Fruit fly (Drosophila melanogaster): ENCODE measurements around the gene Qtzl.

Qtzl gene

dm6 chr2L:11987945-11988344 is 7.6 kb upstream of the Qtzl start, which contains the start of the genes CG6686 and CG34163:
Gene CG6686, minus strand, starts transcription at chr2L:11988039.
Gene CG34163, plus strand, starts transcription at chr2L:11988270.
- TF ChIP-seq CG17359 (tag; optimal IDR thresholded peaks at IDR 0.05), result peak; percentile 35
- TF ChIP-seq CG2199 (GFP tag; IDR thresholded peaks at IDR 0.05), result 0 out of 3 replicates have a peak, but pooled peaks have one; percentile 29
- 0 out of 2 replicates have a peak, but pooled peaks have one; percentile 27 for TF ChIP-seq CG6689 (GFP tag; IDR thresholded peaks at IDR 0.05)
- TF ChIP-seq HLH54F (GFP tag; optimal IDR thresholded peaks at IDR 0.05), result peak; percentile 42
- TF ChIP-seq Nf-YA (GFP tag; IDR thresholded peaks at IDR 0.05), result no peak
- peak in 1 of 2 experiments; percentile 14 for TF ChIP-seq bsh (GFP tag; optimal IDR thresholded peaks at IDR 0.05)
- no peak for TF ChIP-seq CG32772 (GFP tag; IDR thresholded peaks at IDR 0.05)
- peak; percentile 11 for TF ChIP-seq pnt (GFP tag; optimal IDR thresholded peaks at IDR 0.05)
- TF ChIP-seq vfl (GFP tag; optimal IDR thresholded peaks at IDR 0.05), result peak; percentile 41
- TF ChIP-seq CG9727 (GFP tag; optimal IDR thresholded peaks at IDR 0.05), result peak; percentile 33
- peak; percentile 63 for TF ChIP-seq stwl (tag; optimal IDR thresholded peaks at IDR 0.05)
- peak; percentile 17 for TF ChIP-seq CG34376 (GFP tag; optimal IDR thresholded peaks at IDR 0.05)
- peak; percentile 9 for TF ChIP-seq CG9876 (GFP tag; optimal IDR thresholded peaks at IDR 0.05)
- no peak for TF ChIP-seq CG6813 (GFP tag; optimal IDR thresholded peaks at IDR 0.05)
- TF ChIP-seq yki (optimal IDR thresholded peaks at IDR 0.05), result peak; percentile 65
- TF ChIP-seq Gug (GFP tag; IDR thresholded peaks at IDR 0.05), result peak; percentile 45; the same call in 1 of the 4 replicates
- no peak for TF ChIP-seq D19B (GFP tag; optimal IDR thresholded peaks at IDR 0.05)
- TF ChIP-seq D19A (tag; optimal IDR thresholded peaks at IDR 0.05), result no peak
- peak; percentile 30 for TF ChIP-seq maf-S (GFP tag; optimal IDR thresholded peaks at IDR 0.05)
- peak; percentile 37; the same call in 1 of the 2 replicates for TF ChIP-seq al (GFP tag; IDR thresholded peaks at IDR 0.05)
- no peak for TF ChIP-seq CG9215 (GFP tag; IDR thresholded peaks at IDR 0.05)
- peak; percentile 29 for TF ChIP-seq CG4328 (GFP tag; optimal IDR thresholded peaks at IDR 0.05)
- TF ChIP-seq sima (GFP tag; optimal IDR thresholded peaks at IDR 0.05), result no peak
- peak; percentile 88 for TF ChIP-seq CG4617 (GFP tag; optimal IDR thresholded peaks at IDR 0.05; ENCODE audit: borderline replicate concordance)
- no peak for TF ChIP-seq CG10431 (GFP tag; optimal IDR thresholded peaks at IDR 0.05)
- no peak for TF ChIP-seq ewg (GFP tag; optimal IDR thresholded peaks at IDR 0.05)
- TF ChIP-seq CG31388 (GFP tag; optimal IDR thresholded peaks at IDR 0.05), result no peak
- peak; percentile 69 for TF ChIP-seq row (GFP tag; IDR thresholded peaks at IDR 0.05)
- TF ChIP-seq CG2116 (GFP tag; optimal IDR thresholded peaks at IDR 0.05), result peak; percentile 63
- TF ChIP-seq Lhr (GFP tag; optimal IDR thresholded peaks at IDR 0.05), result peak; percentile 64
- no peak for TF ChIP-seq pfk (GFP tag; optimal IDR thresholded peaks at IDR 0.05)
- peak; percentile 28 for TF ChIP-seq CG10147 (GFP tag; optimal IDR thresholded peaks at IDR 0.05)
- TF ChIP-seq CG12299 (tag; optimal IDR thresholded peaks at IDR 0.05), result peak; percentile 47
- TF ChIP-seq CG10565 (GFP tag; optimal IDR thresholded peaks at IDR 0.05), result no peak
- TF ChIP-seq NC2β (GFP tag; optimal IDR thresholded peaks at IDR 0.05), result peak; percentile 46
- TF ChIP-seq Bteb2 (GFP tag; optimal IDR thresholded peaks at IDR 0.05), result peak; percentile 34
- peak; percentile 68 for TF ChIP-seq phol (tag; optimal IDR thresholded peaks at IDR 0.05)
- no peak for TF ChIP-seq CG1024 (GFP tag; IDR thresholded peaks at IDR 0.05)
- 0 out of 2 replicates have a peak, but pooled peaks have one; percentile 12 for TF ChIP-seq amos (GFP tag; IDR thresholded peaks at IDR 0.05; ENCODE audit: partially characterized antibody)
- no peak for TF ChIP-seq Elba2 (GFP tag; optimal IDR thresholded peaks at IDR 0.05)
- peak; percentile 53 for TF ChIP-seq pho (GFP tag; optimal IDR thresholded peaks at IDR 0.05)
- no peak for TF ChIP-seq hth (optimal IDR thresholded peaks at IDR 0.05)
- TF ChIP-seq Hr51 (GFP tag; optimal IDR thresholded peaks at IDR 0.05), result peak in 1 of 2 experiments; percentile 54
- peak; percentile 35 for TF ChIP-seq CG18476 (GFP tag; optimal IDR thresholded peaks at IDR 0.05)
- peak; percentile 8 for TF ChIP-seq CG1792 (GFP tag; optimal IDR thresholded peaks at IDR 0.05)
- no peak for TF ChIP-seq NFAT (GFP tag; IDR thresholded peaks at IDR 0.05)
- TF ChIP-seq E2f2 (GFP tag; IDR thresholded peaks at IDR 0.05), result peak; percentile 64
- no peak for TF ChIP-seq CG8281 (tag; optimal IDR thresholded peaks at IDR 0.05)
- TF ChIP-seq pum (GFP tag; optimal IDR thresholded peaks at IDR 0.05), result peak; percentile 37
- TF ChIP-seq lov (optimal IDR thresholded peaks at IDR 0.05), result no peak
- TF ChIP-seq lov (GFP tag; IDR thresholded peaks at IDR 0.05), result no peak
- peak; percentile 99 for TF ChIP-seq CG17385 (GFP tag; optimal IDR thresholded peaks at IDR 0.05)

Data from whole organism, embryonic.